Worm (Caenorhabditis elegans) whole organism, early embryonic: Measurements from ENCODE around the gene nhr-118.

Experiments used
- B0310.2 ChIP-seq: sonication (generic microtip); optimal IDR thresholded peaks from 2 replicates; lab custom pipeline; 2016; ENCODE audit warnings: mild to moderate bottlenecking, missing genetic modification characterization, missing compliant biosample characterization
- F13C5.2 ChIP-seq: sonication (generic microtip); optimal IDR thresholded peaks from 2 replicates; lab custom pipeline; 2017; ENCODE audit warnings: mild to moderate bottlenecking, missing genetic modification characterization, inconsistent platforms, missing compliant biosample characterization
- aly-1 ChIP-seq: sonication (generic microtip); optimal IDR thresholded peaks from 2 replicates; lab custom pipeline; 2016; ENCODE audit warnings: missing genetic modification characterization, missing compliant biosample characterization
- ama-1 ChIP-seq: fragments of 150-350 bp; optimal IDR thresholded peaks from 2 replicates; lab custom pipeline; 2014
- flt-1 ChIP-seq: fragments of 200-800 bp; sonication (Bioruptor generic); IDR thresholded peaks from 2 replicates; pipeline ENCODE4 v1.3.6; 2022; ENCODE audit warnings: missing genetic modification characterization, missing compliant biosample characterization
- hmbx-1 ChIP-seq: sonication (generic microtip); optimal IDR thresholded peaks from 2 replicates; lab custom pipeline; 2016; ENCODE audit warnings: mild to moderate bottlenecking, missing genetic modification characterization, missing compliant biosample characterization
- hnd-1 ChIP-seq: sonication (generic microtip); optimal IDR thresholded peaks from 2 replicates; lab custom pipeline; 2016; ENCODE audit warnings: missing genetic modification characterization, missing compliant biosample characterization
- pes-1 ChIP-seq: fragments of 200-800 bp; sonication (Bioruptor generic); IDR thresholded peaks from 2 replicates; pipeline ENCODE4 v1.3.6; 2022; ENCODE audit warnings: missing genetic modification reagents, missing genetic modification characterization, missing compliant biosample characterization
- sea-1 ChIP-seq: fragments of 200-800 bp; sonication (Bioruptor generic); conservative IDR thresholded peaks from 2 replicates; pipeline ENCODE4 v1.3.6; 2022; ENCODE audit warnings: missing genetic modification characterization, missing compliant biosample characterization
- tbx-37 ChIP-seq: fragments of 200-800 bp; sonication (Bioruptor generic); conservative IDR thresholded peaks from 2 replicates; pipeline ENCODE4 v1.3.6; 2022; ENCODE audit warnings: missing genetic modification reagents, missing genetic modification characterization, missing compliant biosample characterization

- TF ChIP-seq pes-1 (GFP tag; lab: Robert Waterston, UW): no peak
- no peak for TF ChIP-seq F13C5.2 (tag; lab: Kevin White, UChicago)
- TF ChIP-seq hnd-1 (tag; lab: Kevin White, UChicago): no peak
- TF ChIP-seq hmbx-1 (tag; lab: Kevin White, UChicago): no peak
- TF ChIP-seq ama-1 (lab: Kevin White, UChicago): no peak
- TF ChIP-seq sea-1 (GFP tag; lab: Robert Waterston, UW): no peak
- no peak for TF ChIP-seq aly-1 (tag; lab: Kevin White, UChicago)
- no peak for TF ChIP-seq tbx-37
- no peak for TF ChIP-seq flt-1 (GFP tag; lab: Robert Waterston, UW)
- TF ChIP-seq B0310.2 (tag; lab: Kevin White, UChicago): no peak
Measured at ce11 chrV:4384482-4384881, 23.1 kb upstream of the nhr-118 start, which contains the start of gene F13A2.2.
